Fruit fly (Drosophila melanogaster): ENCODE measurements around the gene cic.

dm6 chr3R:20286758-20287157 lies 34.2 kb downstream of the cic start:
- TF ChIP-seq CG15710 (tag; optimal IDR thresholded peaks at IDR 0.05) = no peak
- no peak for TF ChIP-seq Pif1A (GFP tag; optimal IDR thresholded peaks at IDR 0.05)
- no peak for TF ChIP-seq Snoo (tag; optimal IDR thresholded peaks at IDR 0.05)
- no peak for TF ChIP-seq Pif1B (GFP tag; optimal IDR thresholded peaks at IDR 0.05)
- no peak for TF ChIP-seq fd96Ca (GFP tag; IDR thresholded peaks at IDR 0.05)
- TF ChIP-seq CG8301 (tag; optimal IDR thresholded peaks at IDR 0.05) = no peak
- no peak for TF ChIP-seq CG8159 (tag; optimal IDR thresholded peaks at IDR 0.05)
- TF ChIP-seq Ets98B (GFP tag; IDR thresholded peaks at IDR 0.05) = no peak
- TF ChIP-seq CG32121 (GFP tag; IDR thresholded peaks at IDR 0.05) = no peak
